Fruit fly (Drosophila melanogaster) whole organism, prepupa: Measurements from ENCODE around the gene Hydr2.

Source experiments
- Blimp-1 ChIP-seq: fragments of 200-800 bp; sonication (Bioruptor generic); optimal IDR thresholded peaks from 3 replicates; lab custom pipeline; 2017; ENCODE audit warnings: missing biosample characterization, missing genetic modification characterization, mild to moderate bottlenecking, moderate library complexity, missing genetic modification reagents
- CG11294 ChIP-seq: fragments of 200-800 bp; sonication (Bioruptor generic); IDR thresholded peaks from 2 replicates; pipeline ENCODE4 v1.3.6; 2022; ENCODE audit warnings: missing biosample characterization, missing genetic modification characterization
- CG9139 ChIP-seq: fragments of 200-800 bp; sonication (Bioruptor generic); optimal IDR thresholded peaks from 3 replicates; lab custom pipeline; 2017; ENCODE audit warnings: missing biosample characterization, mild to moderate bottlenecking, missing genetic modification characterization
- Hr39 ChIP-seq: fragments of 200-800 bp; sonication (Bioruptor generic); optimal IDR thresholded peaks from 2 replicates; lab custom pipeline; 2016; ENCODE audit warnings: missing biosample characterization, missing genetic modification characterization
- Met ChIP-seq: fragments of 200-800 bp; sonication (Bioruptor generic); optimal IDR thresholded peaks from 3 replicates; lab custom pipeline; 2016; ENCODE audit warnings: missing biosample characterization, missing genetic modification characterization
- acj6 ChIP-seq: fragments of 200-800 bp; sonication (Bioruptor generic); optimal IDR thresholded peaks from 3 replicates; lab custom pipeline; 2016; ENCODE audit warnings: missing biosample characterization, missing genetic modification characterization
- dac ChIP-seq: fragments of 200-800 bp; sonication (Bioruptor generic); optimal IDR thresholded peaks from 2 replicates; lab custom pipeline; 2017; ENCODE audit warnings: missing biosample characterization, mild to moderate bottlenecking, missing genetic modification characterization

DNA sequence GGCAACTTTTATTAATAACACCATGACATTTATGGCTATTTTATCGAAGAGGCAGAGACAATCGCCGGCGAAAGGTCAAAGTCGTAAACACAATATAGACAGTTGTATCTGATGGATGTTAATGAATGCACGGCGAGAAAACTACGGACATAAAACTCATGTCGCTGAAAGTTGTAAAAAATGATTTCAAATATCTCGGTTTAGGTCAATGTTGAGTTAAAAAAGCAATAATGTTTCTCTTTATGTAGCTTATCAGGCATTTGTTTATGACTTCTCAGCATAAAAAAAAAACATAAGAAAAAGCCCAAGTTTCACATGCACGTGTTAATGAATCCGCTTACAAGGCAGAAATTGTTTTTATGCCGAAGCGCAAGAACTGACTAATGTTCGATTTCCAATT is 42.1 kb upstream of the Hydr2 start:
- TF ChIP-seq dac (GFP tag; lab: Kevin White, UChicago): no peak
- no peak for TF ChIP-seq CG11294 (GFP tag; lab: Robert Waterston, UW)
- TF ChIP-seq Met (GFP tag; lab: Kevin White, UChicago): no peak
- TF ChIP-seq Blimp-1 (GFP tag; lab: Kevin White, UChicago): no peak
- TF ChIP-seq Hr39: no peak
- no peak for TF ChIP-seq acj6
- no peak for TF ChIP-seq CG9139 (GFP tag; lab: Kevin White, UChicago)
